Worm (Caenorhabditis elegans) whole organism, midembryonic: ENCODE measurements around the gene C37C3.12.

Source experiments
- T22C8.4 ChIP-seq: fragments of 200-800 bp; sonication (Bioruptor generic); IDR thresholded peaks from 2 replicates; pipeline ENCODE4 v1.3.6; 2022; ENCODE audit warnings: missing genetic modification characterization, missing compliant biosample characterization
- flt-1 ChIP-seq: fragments of 200-800 bp; sonication (Bioruptor generic); IDR thresholded peaks from 2 replicates; pipeline ENCODE4 v1.3.6; 2022; ENCODE audit warnings: missing genetic modification characterization, missing compliant biosample characterization
- klf-2 ChIP-seq: fragments of 200-800 bp; sonication (Bioruptor generic); conservative IDR thresholded peaks from 2 replicates; pipeline ENCODE4 v1.3.6; 2022; ENCODE audit warnings: missing genetic modification reagents, missing genetic modification characterization, missing compliant biosample characterization
- ref-1 ChIP-seq: fragments of 200-800 bp; sonication (Bioruptor generic); conservative IDR thresholded peaks from 2 replicates; pipeline ENCODE4 v1.3.6; 2022; ENCODE audit warnings: missing genetic modification reagents, missing genetic modification characterization, missing compliant biosample characterization
- ztf-29 ChIP-seq: fragments of 200-800 bp; sonication (Bioruptor generic); IDR thresholded peaks from 2 replicates; pipeline ENCODE4 v1.3.6; 2022; ENCODE audit warnings: missing genetic modification reagents, missing genetic modification characterization, missing compliant biosample characterization

- TF ChIP-seq ztf-29 (GFP tag; lab: Robert Waterston, UW), result no peak
- no peak for TF ChIP-seq T22C8.4 (GFP tag; lab: Robert Waterston, UW)
- TF ChIP-seq klf-2 (GFP tag; lab: Robert Waterston, UW), result no peak
- no peak for TF ChIP-seq flt-1 (GFP tag; lab: Robert Waterston, UW)
- TF ChIP-seq ref-1 (GFP tag; lab: Robert Waterston, UW), result no peak
These were observed 14.5 kb upstream of the C37C3.12 start for ce11 chrV:7853900-7854299.
